Fruit fly (Drosophila melanogaster): ENCODE measurements around the gene fz2.

Gene fz2

DNA sequence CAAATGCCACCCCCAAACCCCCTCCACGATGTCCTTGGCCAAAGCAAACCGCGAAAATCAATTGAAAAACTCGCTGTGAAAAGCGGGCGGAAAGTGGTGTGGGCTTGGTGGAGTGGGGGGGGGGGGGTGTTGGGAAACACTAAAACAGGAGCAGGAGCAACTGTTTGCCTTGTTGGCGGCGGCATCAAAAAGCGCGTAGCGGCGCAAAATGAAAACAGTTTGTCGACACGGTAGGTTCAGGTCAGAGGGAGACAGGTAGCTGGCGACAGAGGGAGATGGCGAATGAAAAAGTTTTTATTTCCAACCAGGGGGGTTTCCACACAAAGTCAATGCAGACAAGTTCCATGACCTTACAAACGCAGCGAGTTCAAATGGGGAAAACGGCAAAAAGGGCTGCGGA, 84.2 kb downstream of the fz2 start:
- TF ChIP-seq onecut (GFP tag; IDR thresholded peaks at IDR 0.05) (peak; percentile 36; the same call in 1 of the 2 replicates), CG7839 (tag; optimal IDR thresholded peaks at IDR 0.05) (no peak), nmo (GFP tag; optimal IDR thresholded peaks at IDR 0.05) (no peak), E2f2 (GFP tag; IDR thresholded peaks at IDR 0.05) (no peak), CG1832 (GFP tag; optimal IDR thresholded peaks at IDR 0.05) (peak; percentile 55), crol (GFP tag; IDR thresholded peaks at IDR 0.05) (peak; percentile 76), CG5953 (GFP tag; IDR thresholded peaks at IDR 0.05) (peak; percentile 24; the same call in 1 of the 2 replicates), CG11093 (GFP tag; IDR thresholded peaks at IDR 0.05) (no peak), toy (GFP tag; IDR thresholded peaks at IDR 0.05) (no peak)

DNA sequence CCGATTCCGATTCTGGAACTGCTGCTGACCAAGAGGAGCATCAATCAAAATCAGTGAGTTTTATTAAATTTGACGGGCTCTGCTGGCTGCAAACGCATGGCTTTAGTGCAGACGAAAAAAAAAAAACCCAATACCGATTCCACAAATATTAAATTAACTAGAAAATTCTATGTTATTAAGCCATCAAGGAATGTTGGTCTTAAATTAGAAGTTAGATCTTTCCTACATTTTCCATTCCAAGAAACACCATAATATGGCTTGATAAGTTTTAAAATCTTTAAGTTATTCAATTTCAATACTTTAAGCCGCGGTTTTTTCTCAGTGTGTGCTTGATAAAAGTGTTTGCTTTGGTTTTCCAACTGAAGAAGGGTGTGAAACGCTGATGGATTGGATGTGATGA, 88.0 kb downstream of the fz2 start:
- TF ChIP-seq CG10979 (tag; optimal IDR thresholded peaks at IDR 0.05): peak; percentile 35
- TF ChIP-seq CG10565 (GFP tag; optimal IDR thresholded peaks at IDR 0.05): no peak
- no peak for TF ChIP-seq repo (GFP tag; optimal IDR thresholded peaks at IDR 0.05)
- TF ChIP-seq Hand (GFP tag; optimal IDR thresholded peaks at IDR 0.05): no peak
- TF ChIP-seq Hsf (GFP tag; optimal IDR thresholded peaks at IDR 0.05): no peak
- TF ChIP-seq CG10543 (GFP tag; optimal IDR thresholded peaks at IDR 0.05): no peak
- no peak for TF ChIP-seq CrebB (tag; optimal IDR thresholded peaks at IDR 0.05)
- no peak for TF ChIP-seq CG10267 (tag; optimal IDR thresholded peaks at IDR 0.05)
- no peak for TF ChIP-seq Usf (GFP tag; optimal IDR thresholded peaks at IDR 0.05)
- TF ChIP-seq CG10209 (GFP tag; optimal IDR thresholded peaks at IDR 0.05): no peak
- TF ChIP-seq sens (GFP tag): peak; percentile 74
- TF ChIP-seq CG6272 (GFP tag; IDR thresholded peaks at IDR 0.05): no peak
- TF ChIP-seq Mad (GFP tag; optimal IDR thresholded peaks at IDR 0.05): no peak
- peak; percentile 5 for TF ChIP-seq lilli (GFP tag; optimal IDR thresholded peaks at IDR 0.05)
- TF ChIP-seq ci (GFP tag; IDR thresholded peaks at IDR 0.05): no peak
- TF ChIP-seq CG11504 (tag; optimal IDR thresholded peaks at IDR 0.05): peak; percentile 30
- no peak for TF ChIP-seq Gug (GFP tag; IDR thresholded peaks at IDR 0.05)
- no peak for TF ChIP-seq CG12299 (tag; optimal IDR thresholded peaks at IDR 0.05)
- no peak for TF ChIP-seq Fer2 (tag; optimal IDR thresholded peaks at IDR 0.05)
- peak; percentile 30 for TF ChIP-seq dmrt11E (tag; optimal IDR thresholded peaks at IDR 0.05)
- TF ChIP-seq phol (tag; optimal IDR thresholded peaks at IDR 0.05): peak; percentile 12
- no peak for TF ChIP-seq CG4707 (GFP tag; optimal IDR thresholded peaks at IDR 0.05)
- TF ChIP-seq tio (GFP tag; optimal IDR thresholded peaks at IDR 0.05): no peak
- TF ChIP-seq CG6854 (GFP tag; optimal IDR thresholded peaks at IDR 0.05): no peak
- no peak for TF ChIP-seq HLH54F (GFP tag; optimal IDR thresholded peaks at IDR 0.05)
- no peak for TF ChIP-seq run (tag; optimal IDR thresholded peaks at IDR 0.05)
- TF ChIP-seq Aef1 (GFP tag; IDR thresholded peaks at IDR 0.05): no peak
- no peak for TF ChIP-seq chm (GFP tag; IDR thresholded peaks at IDR 0.05)
- TF ChIP-seq salm (tag; optimal IDR thresholded peaks at IDR 0.05): no peak
- no peak for TF ChIP-seq Dip2 (GFP tag; IDR thresholded peaks at IDR 0.05)
- TF ChIP-seq Dek (tag; optimal IDR thresholded peaks at IDR 0.05): no peak
- no peak for TF ChIP-seq esg (GFP tag; conservative IDR thresholded peaks at IDR 0.05)
- TF ChIP-seq zf30C (GFP tag; optimal IDR thresholded peaks at IDR 0.05): peak; percentile 43
- TF ChIP-seq CG5180 (GFP tag; optimal IDR thresholded peaks at IDR 0.05): no peak
- TF ChIP-seq Hr51 (GFP tag; optimal IDR thresholded peaks at IDR 0.05): peak in 1 of 2 experiments; percentile 8
- no peak for TF ChIP-seq CG9876 (GFP tag; optimal IDR thresholded peaks at IDR 0.05)
- TF ChIP-seq Sox100B (GFP tag; optimal IDR thresholded peaks at IDR 0.05): no peak
- no peak for TF ChIP-seq Dref (GFP tag; IDR thresholded peaks at IDR 0.05)
- peak; percentile 14 for TF ChIP-seq gcm (GFP tag; optimal IDR thresholded peaks at IDR 0.05)
- TF ChIP-seq dysf (GFP tag; IDR thresholded peaks at IDR 0.05): no peak
- TF ChIP-seq CG7839 (tag; optimal IDR thresholded peaks at IDR 0.05): peak; percentile 10
- no peak for TF ChIP-seq Deaf1 (tag; optimal IDR thresholded peaks at IDR 0.05)
- TF ChIP-seq Tbp (GFP tag; optimal IDR thresholded peaks at IDR 0.05): no peak
